Fruit fly (Drosophila melanogaster): Measurements from ENCODE around the gene Fie.

The Fie gene

dm6 chr3L:3909831-3910230, 17.5 kb downstream of the Fie start, which contains the start of gene mge:
TSS of gene mge (minus strand) at chr3L:3909931.
- TF ChIP-seq insv (optimal IDR thresholded peaks at IDR 0.05) (no peak), Myc (optimal IDR thresholded peaks at IDR 0.05) (no peak), psq (optimal IDR thresholded peaks at IDR 0.05) (no peak), h (optimal IDR thresholded peaks at IDR 0.05) (no peak), Sin3A (optimal IDR thresholded peaks at IDR 0.05) (no peak), ttk (optimal IDR thresholded peaks at IDR 0.05) (no peak)

- TF ChIP-seq h (optimal IDR thresholded peaks at IDR 0.05) (no peak), Myc (optimal IDR thresholded peaks at IDR 0.05) (no peak)
Observed at dm6 chr3L:3912134-3912533, 19.8 kb downstream of the Fie start.

dm6 chr3L:3923631-3924274, 31.4 kb downstream of the Fie start:
- no peak for TF ChIP-seq h (optimal IDR thresholded peaks at IDR 0.05)
- TF ChIP-seq ttk (optimal IDR thresholded peaks at IDR 0.05): no peak

dm6 chr3L:3925487-3925886, 33.1 kb downstream of the Fie start:
- TF ChIP-seq ttk (optimal IDR thresholded peaks at IDR 0.05) (no peak), h (optimal IDR thresholded peaks at IDR 0.05) (no peak), Sin3A (optimal IDR thresholded peaks at IDR 0.05) (no peak), Myc (optimal IDR thresholded peaks at IDR 0.05) (no peak), psq (optimal IDR thresholded peaks at IDR 0.05) (no peak), insv (optimal IDR thresholded peaks at IDR 0.05) (no peak)

dm6 chr3L:3926191-3926765, 33.9 kb downstream of the Fie start:
- TF ChIP-seq psq (optimal IDR thresholded peaks at IDR 0.05) (no peak), Myc (optimal IDR thresholded peaks at IDR 0.05) (no peak), insv (optimal IDR thresholded peaks at IDR 0.05) (no peak), ttk (optimal IDR thresholded peaks at IDR 0.05) (no peak), Sin3A (optimal IDR thresholded peaks at IDR 0.05) (no peak), h (optimal IDR thresholded peaks at IDR 0.05) (no peak)

- TF ChIP-seq insv (optimal IDR thresholded peaks at IDR 0.05) (no peak), Myc (optimal IDR thresholded peaks at IDR 0.05) (no peak), ttk (optimal IDR thresholded peaks at IDR 0.05) (no peak), Sin3A (optimal IDR thresholded peaks at IDR 0.05) (no peak), h (optimal IDR thresholded peaks at IDR 0.05) (no peak), psq (optimal IDR thresholded peaks at IDR 0.05) (no peak)
Observed at dm6 chr3L:3927462-3927861, 35.1 kb downstream of the Fie start.

- TF ChIP-seq Sin3A (optimal IDR thresholded peaks at IDR 0.05): no peak
- no peak for TF ChIP-seq ttk (optimal IDR thresholded peaks at IDR 0.05)
Observed at dm6 chr3L:3928205-3928942, 36.0 kb downstream of the Fie start.

- TF ChIP-seq ttk (optimal IDR thresholded peaks at IDR 0.05) (no peak), Sin3A (optimal IDR thresholded peaks at IDR 0.05) (no peak), insv (optimal IDR thresholded peaks at IDR 0.05) (no peak), h (optimal IDR thresholded peaks at IDR 0.05) (no peak), Myc (optimal IDR thresholded peaks at IDR 0.05) (no peak), psq (optimal IDR thresholded peaks at IDR 0.05) (no peak)
Observed at dm6 chr3L:3928943-3929785, 36.8 kb downstream of the Fie start.

- TF ChIP-seq Myc (optimal IDR thresholded peaks at IDR 0.05) (no peak), psq (optimal IDR thresholded peaks at IDR 0.05) (no peak), h (optimal IDR thresholded peaks at IDR 0.05) (no peak), insv (optimal IDR thresholded peaks at IDR 0.05) (no peak), ttk (optimal IDR thresholded peaks at IDR 0.05) (no peak), Sin3A (optimal IDR thresholded peaks at IDR 0.05) (no peak)
Observed at dm6 chr3L:3929968-3930767, 37.8 kb downstream of the Fie start.

- TF ChIP-seq psq (optimal IDR thresholded peaks at IDR 0.05) (no peak), ttk (optimal IDR thresholded peaks at IDR 0.05) (no peak), Sin3A (optimal IDR thresholded peaks at IDR 0.05) (no peak), h (optimal IDR thresholded peaks at IDR 0.05) (no peak), insv (optimal IDR thresholded peaks at IDR 0.05) (no peak), Myc (optimal IDR thresholded peaks at IDR 0.05) (no peak)
Observed at dm6 chr3L:3930930-3931329, 38.6 kb downstream of the Fie start.

dm6 chr3L:3931778-3932177, 39.4 kb downstream of the Fie start:
- TF ChIP-seq Sin3A (optimal IDR thresholded peaks at IDR 0.05): no peak
- no peak for TF ChIP-seq psq (optimal IDR thresholded peaks at IDR 0.05)
- TF ChIP-seq insv (optimal IDR thresholded peaks at IDR 0.05): no peak
- no peak for TF ChIP-seq h (optimal IDR thresholded peaks at IDR 0.05)
- TF ChIP-seq Myc (optimal IDR thresholded peaks at IDR 0.05): no peak
- no peak for TF ChIP-seq ttk (optimal IDR thresholded peaks at IDR 0.05)

All from Kc167 (cell line).